Worm (Caenorhabditis elegans) whole organism, late embryonic: ENCODE measurements around the gene Y43F8C.9.

ENCODE experiments used
- C08G9.2 ChIP-seq: sonication (generic microtip); optimal IDR thresholded peaks from 2 replicates; lab custom pipeline; 2016; ENCODE audit warnings: mild to moderate bottlenecking, missing genetic modification characterization, moderate library complexity, missing compliant biosample characterization
- C38D4.7 ChIP-seq: fragments of 200-800 bp; sonication (Bioruptor generic); optimal IDR thresholded peaks from 2 replicates; lab custom pipeline; 2018; ENCODE audit warnings: mild to moderate bottlenecking, missing genetic modification characterization, moderate library complexity, missing compliant biosample characterization
- K09A11.1 ChIP-seq: sonication (generic microtip); optimal IDR thresholded peaks from 2 replicates; lab custom pipeline; 2017; ENCODE audit warnings: antibody characterized with exemption, mild to moderate bottlenecking, missing genetic modification characterization, missing compliant biosample characterization; ENCODE audit not compliant: insufficient read depth
- T23F11.4 ChIP-seq: fragments of 200-800 bp; sonication (Bioruptor generic); optimal IDR thresholded peaks from 2 replicates; lab custom pipeline; 2018; ENCODE audit warnings: mild to moderate bottlenecking, missing genetic modification characterization, missing compliant biosample characterization
- ahr-1 ChIP-seq: sonication (generic microtip); optimal IDR thresholded peaks from 2 replicates; lab custom pipeline; 2016; ENCODE audit warnings: missing genetic modification characterization, missing compliant biosample characterization
- ama-1 ChIP-seq: fragments of 150-350 bp; optimal IDR thresholded peaks from 2 replicates; lab custom pipeline; 2014
- ceh-18 ChIP-seq: sonication (generic microtip); optimal IDR thresholded peaks from 2 replicates; lab custom pipeline; 2016; ENCODE audit warnings: missing genetic modification characterization, missing compliant biosample characterization
- ceh-19 ChIP-seq: fragments of 200-800 bp; sonication (Bioruptor generic); optimal IDR thresholded peaks from 2 replicates; lab custom pipeline; 2018; ENCODE audit warnings: mild to moderate bottlenecking, missing genetic modification characterization, missing compliant biosample characterization
- ceh-2 ChIP-seq: sonication (generic microtip); optimal IDR thresholded peaks from 2 replicates; lab custom pipeline; 2016; ENCODE audit warnings: missing genotype, missing genetic modification characterization, missing compliant biosample characterization
- ceh-24 ChIP-seq: sonication (generic microtip); optimal IDR thresholded peaks from 2 replicates; lab custom pipeline; 2016; ENCODE audit warnings: mild to moderate bottlenecking, missing genetic modification characterization, missing compliant biosample characterization
- ceh-34 ChIP-seq: sonication (generic microtip); optimal IDR thresholded peaks from 2 replicates; lab custom pipeline; 2016; ENCODE audit warnings: mild to moderate bottlenecking, missing genetic modification characterization, missing compliant biosample characterization
- ceh-48 ChIP-seq: sonication (generic microtip); optimal IDR thresholded peaks from 2 replicates; lab custom pipeline; 2016; ENCODE audit warnings: missing genetic modification characterization, inconsistent platforms, missing compliant biosample characterization
- ceh-9 ChIP-seq: sonication (generic microtip); optimal IDR thresholded peaks from 2 replicates; lab custom pipeline; 2016; ENCODE audit warnings: mild to moderate bottlenecking, missing genetic modification characterization, inconsistent platforms, missing compliant biosample characterization
- che-1 ChIP-seq: sonication (generic microtip); optimal IDR thresholded peaks from 2 replicates; lab custom pipeline; 2016; ENCODE audit warnings: mild to moderate bottlenecking, missing genetic modification characterization, missing compliant biosample characterization
- elt-4 ChIP-seq: sonication (generic microtip); optimal IDR thresholded peaks from 2 replicates; lab custom pipeline; 2016; ENCODE audit warnings: missing genetic modification characterization, missing compliant biosample characterization
- fax-1 ChIP-seq: sonication (generic microtip); optimal IDR thresholded peaks from 2 replicates; lab custom pipeline; 2016; ENCODE audit warnings: missing genotype, missing genetic modification characterization, missing compliant biosample characterization
- fkh-10 ChIP-seq: fragments of 150-350 bp; optimal IDR thresholded peaks from 2 replicates; lab custom pipeline; 2014; ENCODE audit warnings: missing biosample characterization, missing genetic modification reagents, missing genetic modification characterization
- fkh-6 ChIP-seq: sonication (generic microtip); optimal IDR thresholded peaks from 2 replicates; lab custom pipeline; 2016; ENCODE audit warnings: missing genetic modification characterization, missing compliant biosample characterization
- gmeb-2 ChIP-seq: sonication (generic microtip); optimal IDR thresholded peaks from 2 replicates; lab custom pipeline; 2016; ENCODE audit warnings: missing genetic modification characterization, inconsistent platforms, missing compliant biosample characterization
- hlh-30 ChIP-seq: sonication (generic microtip); optimal IDR thresholded peaks from 2 replicates; lab custom pipeline; 2017; ENCODE audit warnings: antibody characterized with exemption, missing genetic modification characterization, missing compliant biosample characterization; ENCODE audit not compliant: insufficient read depth
- hlh-8 ChIP-seq: sonication (generic microtip); optimal IDR thresholded peaks from 2 replicates; lab custom pipeline; 2016; ENCODE audit warnings: missing genotype, missing genetic modification characterization, missing compliant biosample characterization
- lim-6 ChIP-seq: sonication (generic microtip); optimal IDR thresholded peaks from 2 replicates; lab custom pipeline; 2016; ENCODE audit warnings: missing genetic modification characterization, missing compliant biosample characterization
- lin-11 ChIP-seq: fragments of 200-800 bp; sonication (Bioruptor generic); optimal IDR thresholded peaks from 2 replicates; lab custom pipeline; 2018; ENCODE audit warnings: mild to moderate bottlenecking, missing genetic modification characterization, missing compliant biosample characterization
- mec-3 ChIP-seq: sonication (generic microtip); optimal IDR thresholded peaks from 2 replicates; lab custom pipeline; 2016; ENCODE audit warnings: borderline replicate concordance, missing genetic modification characterization, missing compliant biosample characterization
- nfya-1 ChIP-seq: sonication (generic microtip); optimal IDR thresholded peaks from 2 replicates; lab custom pipeline; 2017; ENCODE audit warnings: missing genetic modification characterization, mild to moderate bottlenecking, missing compliant biosample characterization, antibody characterized with exemption, moderate library complexity
- nhr-11 ChIP-seq: fragments of 150-350 bp; optimal IDR thresholded peaks from 2 replicates; lab custom pipeline; 2014; ENCODE audit warnings: missing biosample characterization, missing genetic modification characterization
- nhr-232 ChIP-seq: sonication (generic microtip); optimal IDR thresholded peaks from 2 replicates; lab custom pipeline; 2016; ENCODE audit warnings: missing genetic modification characterization, missing compliant biosample characterization
- npax-4 ChIP-seq: sonication (generic microtip); optimal IDR thresholded peaks from 2 replicates; lab custom pipeline; 2016; ENCODE audit warnings: missing genetic modification characterization, missing compliant biosample characterization
- pag-3 ChIP-seq: sonication (generic microtip); optimal IDR thresholded peaks from 2 replicates; lab custom pipeline; 2016; ENCODE audit warnings: missing compliant biosample characterization, missing genetic modification characterization, borderline replicate concordance
- pat-9 ChIP-seq: fragments of 200-800 bp; sonication (Bioruptor generic); optimal IDR thresholded peaks from 2 replicates; lab custom pipeline; 2018; ENCODE audit warnings: mild to moderate bottlenecking, missing genetic modification characterization, moderate library complexity, missing compliant biosample characterization
- pax-1 ChIP-seq: fragments of 150-350 bp; optimal IDR thresholded peaks from 2 replicates; lab custom pipeline; 2014; ENCODE audit warnings: missing biosample characterization, missing genetic modification characterization
- pha-2 ChIP-seq: sonication (generic microtip); optimal IDR thresholded peaks from 2 replicates; lab custom pipeline; 2017; ENCODE audit warnings: mild to moderate bottlenecking, missing genetic modification characterization, missing compliant biosample characterization
- rnt-1 ChIP-seq: sonication (generic microtip); optimal IDR thresholded peaks from 2 replicates; lab custom pipeline; 2016; ENCODE audit warnings: missing genetic modification characterization, missing compliant biosample characterization
- sox-4 ChIP-seq: sonication (generic microtip); optimal IDR thresholded peaks from 2 replicates; lab custom pipeline; 2017; ENCODE audit warnings: mild to moderate bottlenecking, missing genetic modification characterization, inconsistent platforms, missing compliant biosample characterization
- tbx-2 ChIP-seq: sonication (generic microtip); optimal IDR thresholded peaks from 2 replicates; lab custom pipeline; 2016; ENCODE audit warnings: missing genetic modification characterization, missing compliant biosample characterization
- ttx-3 ChIP-seq: sonication (generic microtip); optimal IDR thresholded peaks from 2 replicates; lab custom pipeline; 2016; ENCODE audit warnings: missing genetic modification reagents, missing genetic modification characterization, missing compliant biosample characterization
- unc-3 ChIP-seq, 2 experiments: fragments of 200-800 bp in 1 of 2; sonication (Bioruptor generic) in 1 of 2; sonication (generic microtip) in 1 of 2; conservative IDR thresholded peaks in 1 of 2; optimal IDR thresholded peaks in 1 of 2; 2 replicates each; pipeline versions ENCODE4 v1.3.6 to Lab custom; 2016 to 2022; ENCODE audit warnings: missing compliant biosample characterization in 2 of 2, missing genetic modification characterization in 2 of 2, missing genetic modification reagents in 1 of 2
- unc-42 ChIP-seq: sonication (generic microtip); optimal IDR thresholded peaks from 2 replicates; lab custom pipeline; 2016; ENCODE audit warnings: missing genotype, missing genetic modification characterization, missing compliant biosample characterization
- unc-86 ChIP-seq: sonication (generic microtip); optimal IDR thresholded peaks from 2 replicates; lab custom pipeline; 2016; ENCODE audit warnings: missing genetic modification characterization, missing compliant biosample characterization
- ztf-16 ChIP-seq: sonication (generic microtip); optimal IDR thresholded peaks from 2 replicates; lab custom pipeline; 2017; ENCODE audit warnings: missing genetic modification characterization, missing compliant biosample characterization

Gene Y43F8C.9

ce11 chrV:19667716-19668115 lies 21.8 kb downstream of the Y43F8C.9 start:
- TF ChIP-seq che-1 (tag; lab: Kevin White, UChicago) (no peak), fkh-6 (no peak), lim-6 (tag; lab: Kevin White, UChicago) (no peak), rnt-1 (tag; lab: Kevin White, UChicago) (no peak), hlh-8 (tag; lab: Kevin White, UChicago) (no peak), C08G9.2 (tag; lab: Kevin White, UChicago) (no peak), ama-1 (no peak), T23F11.4 (GFP tag; lab: Kevin White, UChicago) (no peak), ttx-3 (tag; lab: Kevin White, UChicago) (no peak), K09A11.1 (tag; lab: Kevin White, UChicago) (no peak), npax-4 (no peak), ceh-2 (tag; lab: Kevin White, UChicago) (no peak), pat-9 (tag; lab: Kevin White, UChicago) (no peak), ceh-19 (GFP tag; lab: Kevin White, UChicago) (no peak), unc-3 (GFP tag; conservative IDR thresholded peaks at IDR 0.05; lab: Robert Waterston, UW) (no peak), unc-3 (tag; optimal IDR thresholded peaks at IDR 0.05; lab: Kevin White, UChicago) (no peak), pha-2 (tag; lab: Kevin White, UChicago) (no peak), fkh-10 (no peak), ceh-48 (tag; lab: Kevin White, UChicago) (no peak), gmeb-2 (tag; lab: Kevin White, UChicago) (no peak), ceh-34 (tag; lab: Kevin White, UChicago) (no peak)

ce11 chrV:19668213-19668612 lies 22.3 kb downstream of the Y43F8C.9 start:
- no peak for TF ChIP-seq nhr-11 (tag; lab: Kevin White, UChicago)
- TF ChIP-seq nhr-232: no peak
- no peak for TF ChIP-seq mec-3
- no peak for TF ChIP-seq ahr-1
- no peak for TF ChIP-seq lin-11 (tag; lab: Kevin White, UChicago)
- TF ChIP-seq ztf-16: no peak
- TF ChIP-seq che-1 (tag; lab: Kevin White, UChicago): no peak
- no peak for TF ChIP-seq K09A11.1 (tag; lab: Kevin White, UChicago)

- TF ChIP-seq unc-42: no peak
- no peak for TF ChIP-seq nfya-1 (tag; lab: Kevin White, UChicago)
- TF ChIP-seq pag-3 (tag; lab: Kevin White, UChicago): no peak
- no peak for TF ChIP-seq fax-1
- no peak for TF ChIP-seq ceh-18 (tag; lab: Kevin White, UChicago)
- TF ChIP-seq sox-4 (tag; lab: Kevin White, UChicago): no peak
- no peak for TF ChIP-seq C38D4.7 (GFP tag; lab: Kevin White, UChicago)
- no peak for TF ChIP-seq pax-1 (tag; lab: Kevin White, UChicago)
- TF ChIP-seq elt-4: no peak
- TF ChIP-seq unc-86: no peak
- no peak for TF ChIP-seq ceh-9
- TF ChIP-seq fkh-10: no peak
- TF ChIP-seq hlh-30: no peak
- TF ChIP-seq tbx-2: no peak
- TF ChIP-seq ceh-24: no peak
- TF ChIP-seq, all 69 proteins: peak for 0
Measured at ce11 chrV:19669959-19670358, 24.1 kb downstream of the Y43F8C.9 start, which contains the start of gene Y43F8C.11. TSS of gene Y43F8C.11 (plus strand) at chrV:19670259.
